Worm (Caenorhabditis elegans): ENCODE results near the gene twk-26.

ce11 chrX:3080825-3081224 lies 26.2 kb upstream of the twk-26 start, which contains the start of gene twk-16:
- TF ChIP-seq nhr-111 (GFP tag; optimal IDR thresholded peaks at IDR 0.05) (no peak), nhr-10 (tag; optimal IDR thresholded peaks at IDR 0.05) (no peak), nhr-11 (tag; optimal IDR thresholded peaks at IDR 0.05) (no peak)
